Fruit fly (Drosophila melanogaster): ENCODE results near the gene CG31787.

The CG31787 gene

DNA sequence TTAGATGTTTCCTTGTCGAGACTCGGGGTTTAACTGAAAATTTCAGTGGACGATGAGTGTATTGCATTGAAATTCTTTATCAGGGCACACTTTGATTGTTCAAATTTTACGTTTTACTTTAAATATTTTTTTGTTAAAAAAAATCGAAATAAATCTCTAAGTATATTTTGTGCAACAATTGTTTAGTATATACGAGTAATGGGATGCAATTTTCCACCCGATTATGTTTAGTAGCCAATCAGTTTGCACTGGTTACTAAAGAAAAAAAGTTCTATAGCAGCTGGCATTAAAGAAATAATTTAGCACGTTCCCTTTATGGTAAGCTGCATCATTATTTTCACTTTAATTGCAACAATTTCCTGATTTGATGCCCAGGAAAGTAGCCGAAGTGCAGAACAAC lies 27.6 kb downstream of the CG31787 start, which contains the start of gene CG31788:
Gene CG31788 (minus strand): TSS at position 101 of the 400 bp plus-strand sequence.
- TF ChIP-seq CG7101 (tag; optimal IDR thresholded peaks at IDR 0.05) (no peak), tj (GFP tag; optimal IDR thresholded peaks at IDR 0.05) (no peak), CG11617 (GFP tag; optimal IDR thresholded peaks at IDR 0.05) (no peak), Clk (GFP tag; optimal IDR thresholded peaks at IDR 0.05) (no peak), CG33017 (tag; optimal IDR thresholded peaks at IDR 0.05) (no peak), Crg-1 (GFP tag; optimal IDR thresholded peaks at IDR 0.05) (no peak), CG14711 (tag; optimal IDR thresholded peaks at IDR 0.05) (no peak), Hr96 (GFP tag; optimal IDR thresholded peaks at IDR 0.05) (no peak), pad (GFP tag; optimal IDR thresholded peaks at IDR 0.05) (no peak), cic (GFP tag; optimal IDR thresholded peaks at IDR 0.05) (no peak), cnc (optimal IDR thresholded peaks at IDR 0.05) (no peak), toe (GFP tag; optimal IDR thresholded peaks at IDR 0.05) (no peak), CG1620 (GFP tag; optimal IDR thresholded peaks at IDR 0.05) (no peak), bab1 (GFP tag; optimal IDR thresholded peaks at IDR 0.05) (no peak), CG5204 (GFP tag; optimal IDR thresholded peaks at IDR 0.05) (no peak), CG7045 (GFP tag; optimal IDR thresholded peaks at IDR 0.05) (no peak), kay (GFP tag; ENCODE audit: borderline replicate concordance) (no peak), CG12768 (GFP tag; optimal IDR thresholded peaks at IDR 0.05) (no peak), Mnt (GFP tag; optimal IDR thresholded peaks at IDR 0.05) (no peak), ovo (GFP tag; optimal IDR thresholded peaks at IDR 0.05) (no peak)

dm6 chr2L:18236493-18236892 lies 49.0 kb downstream of the CG31787 start:
- TF ChIP-seq ovo (GFP tag; optimal IDR thresholded peaks at IDR 0.05) (no peak), Clk (GFP tag; optimal IDR thresholded peaks at IDR 0.05) (no peak), kay (GFP tag; ENCODE audit: borderline replicate concordance) (no peak), CG11617 (GFP tag; optimal IDR thresholded peaks at IDR 0.05) (no peak), pad (GFP tag; optimal IDR thresholded peaks at IDR 0.05) (no peak), CG12768 (GFP tag; optimal IDR thresholded peaks at IDR 0.05) (no peak), CG14711 (tag; optimal IDR thresholded peaks at IDR 0.05) (no peak), Crg-1 (GFP tag; optimal IDR thresholded peaks at IDR 0.05) (no peak), Hr96 (GFP tag; optimal IDR thresholded peaks at IDR 0.05) (no peak), CG7101 (tag; optimal IDR thresholded peaks at IDR 0.05) (no peak), CG1620 (GFP tag; optimal IDR thresholded peaks at IDR 0.05) (no peak), bab1 (GFP tag; optimal IDR thresholded peaks at IDR 0.05) (no peak), tj (GFP tag; optimal IDR thresholded peaks at IDR 0.05) (no peak), Mnt (GFP tag; optimal IDR thresholded peaks at IDR 0.05) (no peak), toe (GFP tag; optimal IDR thresholded peaks at IDR 0.05) (no peak), CG7045 (GFP tag; optimal IDR thresholded peaks at IDR 0.05) (no peak), cic (GFP tag; optimal IDR thresholded peaks at IDR 0.05) (no peak), CG33017 (tag; optimal IDR thresholded peaks at IDR 0.05) (no peak), CG5204 (GFP tag; optimal IDR thresholded peaks at IDR 0.05) (no peak), cnc (optimal IDR thresholded peaks at IDR 0.05) (no peak)
